Fruit fly (Drosophila melanogaster) whole organism, embryonic: ENCODE results near the gene CG43075.
A peak's percentile ranks its signal among the peaks of the same experiment; 100 is the strongest.

ENCODE experiments used
- ATbp ChIP-seq: fragments of 200-800 bp; sonication (Bioruptor generic); optimal IDR thresholded peaks from 2 replicates; lab custom pipeline; 2017; ENCODE audit warnings: missing biosample characterization, mild to moderate bottlenecking, missing genetic modification characterization, missing genetic modification reagents
- CG10321 ChIP-seq: fragments of 200-800 bp; sonication (Bioruptor generic); IDR thresholded peaks from 2 replicates; pipeline ENCODE4 v1.3.6; 2022; ENCODE audit warnings: missing biosample characterization, missing genetic modification characterization
- CG10959 ChIP-seq: fragments of 200-800 bp; sonication (Bioruptor generic); IDR thresholded peaks from 2 replicates; pipeline ENCODE4 v1.3.6; 2022; ENCODE audit warnings: missing biosample characterization, missing genetic modification characterization
- CG12071 ChIP-seq: fragments of 200-800 bp; sonication (Bioruptor generic); optimal IDR thresholded peaks from 3 replicates; lab custom pipeline; 2018; ENCODE audit warnings: missing biosample characterization, mild to moderate bottlenecking, missing genetic modification characterization
- CG12155 ChIP-seq: fragments of 200-800 bp; sonication (Bioruptor generic); optimal IDR thresholded peaks from 3 replicates; lab custom pipeline; 2016; ENCODE audit warnings: missing biosample characterization, missing genetic modification characterization
- CG12236 ChIP-seq: fragments of 200-800 bp; sonication (Bioruptor generic); optimal IDR thresholded peaks from 2 replicates; lab custom pipeline; 2016; ENCODE audit warnings: missing biosample characterization, missing genetic modification characterization
- CG13894 ChIP-seq: fragments of 200-800 bp; sonication (Bioruptor generic); optimal IDR thresholded peaks from 3 replicates; lab custom pipeline; 2018; ENCODE audit warnings: missing biosample characterization, mild to moderate bottlenecking, missing genetic modification characterization, moderate library complexity
- CG14710 ChIP-seq: fragments of 200-800 bp; sonication (Bioruptor generic); optimal IDR thresholded peaks from 3 replicates; lab custom pipeline; 2019; ENCODE audit warnings: missing biosample characterization, mild to moderate bottlenecking, missing genetic modification characterization, moderate library complexity
- CG16813 ChIP-seq: fragments of 200-800 bp; sonication (Bioruptor generic); IDR thresholded peaks from 3 replicates; pipeline ENCODE4 v1.3.6; 2022; ENCODE audit warnings: missing biosample characterization, missing genetic modification characterization; ENCODE audit not compliant: partially characterized antibody
- CG16815 ChIP-seq: fragments of 200-800 bp; sonication (Bioruptor generic); optimal IDR thresholded peaks from 3 replicates; lab custom pipeline; 2017; ENCODE audit warnings: missing biosample characterization, mild to moderate bottlenecking, missing genetic modification characterization
- CG18599 ChIP-seq: fragments of 200-800 bp; sonication (Bioruptor generic); optimal IDR thresholded peaks from 3 replicates; lab custom pipeline; 2017; ENCODE audit warnings: missing biosample characterization, missing genetic modification characterization, mild to moderate bottlenecking, moderate library complexity, missing genetic modification reagents
- CG2875 ChIP-seq: fragments of 200-800 bp; sonication (Bioruptor generic); optimal IDR thresholded peaks from 2 replicates; lab custom pipeline; 2017; ENCODE audit warnings: missing biosample characterization, mild to moderate bottlenecking, missing genetic modification characterization, missing genetic modification reagents
- CG30020 ChIP-seq: fragments of 200-800 bp; optimal IDR thresholded peaks from 2 replicates; lab custom pipeline; 2019; ENCODE audit warnings: missing biosample characterization, mild to moderate bottlenecking, missing genetic modification characterization, moderate library complexity
- CG30431 ChIP-seq: fragments of 200-800 bp; sonication (Bioruptor generic); optimal IDR thresholded peaks from 2 replicates; lab custom pipeline; 2017; ENCODE audit warnings: missing biosample characterization, missing genetic modification characterization
- CG4282 ChIP-seq: fragments of 200-800 bp; sonication (Bioruptor generic); optimal IDR thresholded peaks from 2 replicates; lab custom pipeline; 2016; ENCODE audit warnings: missing biosample characterization, missing genetic modification characterization
- CG4328 ChIP-seq: fragments of 200-800 bp; sonication (Bioruptor generic); optimal IDR thresholded peaks from 3 replicates; lab custom pipeline; 2017; ENCODE audit warnings: missing biosample characterization, missing genetic modification reagents, missing genetic modification characterization
- CG9437 ChIP-seq: fragments of 200-800 bp; sonication (Bioruptor generic); optimal IDR thresholded peaks from 2 replicates; lab custom pipeline; 2018; ENCODE audit warnings: missing biosample characterization, mild to moderate bottlenecking, missing genetic modification characterization
- CHES-1-like ChIP-seq: fragments of 200-800 bp; sonication (Bioruptor generic); optimal IDR thresholded peaks from 2 replicates; lab custom pipeline; 2016; ENCODE audit warnings: missing biosample characterization, missing genetic modification characterization
- Chrac-16 ChIP-seq: fragments of 200-800 bp; sonication (Bioruptor generic); optimal IDR thresholded peaks from 3 replicates; lab custom pipeline; 2016; ENCODE audit warnings: missing biosample characterization, missing genetic modification characterization
- CkIIα-i1 ChIP-seq: fragments of 200-800 bp; sonication (Bioruptor generic); IDR thresholded peaks from 2 replicates; pipeline ENCODE4 v1.3.6; 2022; ENCODE audit warnings: missing biosample characterization, missing genetic modification characterization
- CoRest ChIP-seq: fragments of 200-800 bp; sonication (Bioruptor generic); optimal IDR thresholded peaks from 3 replicates; lab custom pipeline; 2018; ENCODE audit warnings: missing biosample characterization, mild to moderate bottlenecking, missing genetic modification characterization, moderate library complexity
- Doc3 ChIP-seq: fragments of 200-800 bp; sonication (Bioruptor generic); IDR thresholded peaks from 3 replicates; pipeline ENCODE4 v1.3.6; 2022; ENCODE audit warnings: missing biosample characterization, missing genetic modification characterization; ENCODE audit not compliant: partially characterized antibody
- Fer1 ChIP-seq: fragments of 200-800 bp; sonication (Bioruptor generic); optimal IDR thresholded peaks from 2 replicates; lab custom pipeline; 2017; ENCODE audit warnings: missing biosample characterization, mild to moderate bottlenecking, missing genetic modification characterization
- GATAe ChIP-seq: fragments of 200-800 bp; sonication (Bioruptor generic); conservative IDR thresholded peaks from 2 replicates; pipeline ENCODE4 v1.3.6; 2022; ENCODE audit warnings: missing biosample characterization, missing genetic modification characterization
- HLH4C ChIP-seq: fragments of 200-800 bp; sonication (Bioruptor generic); IDR thresholded peaks from 3 replicates; pipeline ENCODE4 v1.3.6; 2022; ENCODE audit warnings: missing biosample characterization, missing genetic modification characterization; ENCODE audit not compliant: partially characterized antibody
- Hr78 ChIP-seq, 2 experiments: fragments of 200-800 bp in 1 of 2; fragments of >200 bp in 1 of 2; sonication (Bioruptor generic) in 1 of 2; optimal IDR thresholded peaks; 2 replicates each; lab custom pipeline; 2017 to 2019; ENCODE audit warnings: missing biosample characterization in 2 of 2, missing genetic modification characterization in 2 of 2, mild to moderate bottlenecking in 1 of 2, moderate library complexity in 1 of 2
- Lim3 ChIP-seq: fragments of 200-800 bp; sonication (Bioruptor generic); IDR thresholded peaks from 2 replicates; pipeline ENCODE4 v1.3.6; 2022; ENCODE audit warnings: missing biosample characterization, missing genetic modification characterization
- Med ChIP-seq: fragments of 200-800 bp; sonication (Bioruptor generic); peaks from one replicate; lab custom pipeline; 2016; ENCODE audit warnings: missing biosample characterization, missing genetic modification characterization, mild to moderate bottlenecking, inconsistent platforms, moderate library complexity
- ash1 ChIP-seq: fragments of 200-800 bp; sonication (Bioruptor generic); optimal IDR thresholded peaks from 2 replicates; lab custom pipeline; 2018; ENCODE audit warnings: missing biosample characterization, mild to moderate bottlenecking, missing genetic modification characterization
- btn ChIP-seq: fragments of 200-800 bp; sonication (Bioruptor generic); optimal IDR thresholded peaks from 2 replicates; lab custom pipeline; 2016; ENCODE audit warnings: missing biosample characterization, missing genetic modification characterization
- ci ChIP-seq: fragments of 200-800 bp; sonication (Bioruptor generic); IDR thresholded peaks from 3 replicates; pipeline ENCODE4 v1.3.6; 2022; ENCODE audit warnings: missing biosample characterization, missing genetic modification characterization
- dati ChIP-seq: fragments of 200-800 bp; sonication (Bioruptor generic); IDR thresholded peaks from 2 replicates; pipeline ENCODE4 v1.3.6; 2022; ENCODE audit warnings: missing biosample characterization, missing genetic modification characterization
- en ChIP-seq: fragments of 200-800 bp; sonication (Bioruptor generic); optimal IDR thresholded peaks from 2 replicates; lab custom pipeline; 2016; ENCODE audit warnings: missing biosample characterization, missing genetic modification characterization
- eve ChIP-seq, 2 experiments: fragments of >200 bp; optimal IDR thresholded peaks; 2 replicates each; lab custom pipeline; 2017; ENCODE audit warnings: missing biosample characterization in 2 of 2, missing genetic modification characterization in 2 of 2
- ewg ChIP-seq: fragments of 200-800 bp; sonication (Bioruptor generic); optimal IDR thresholded peaks from 3 replicates; lab custom pipeline; 2017; ENCODE audit warnings: mild to moderate bottlenecking, missing biosample characterization, missing genetic modification reagents, missing genetic modification characterization
- fd102C ChIP-seq: fragments of 200-800 bp; sonication (Bioruptor generic); optimal IDR thresholded peaks from 2 replicates; lab custom pipeline; 2018; ENCODE audit warnings: missing biosample characterization, mild to moderate bottlenecking, missing genetic modification characterization, moderate library complexity
- ham ChIP-seq: fragments of 200-800 bp; sonication (Bioruptor generic); IDR thresholded peaks from 2 replicates; pipeline ENCODE4 v1.3.6; 2022; ENCODE audit warnings: missing biosample characterization, missing genetic modification characterization
- ken ChIP-seq: fragments of 200-800 bp; sonication (Bioruptor generic); IDR thresholded peaks from 3 replicates; pipeline ENCODE4 v1.3.6; 2022; ENCODE audit warnings: missing biosample characterization, missing genetic modification characterization
- nom ChIP-seq: fragments of 200-800 bp; sonication (Bioruptor generic); optimal IDR thresholded peaks from 2 replicates; lab custom pipeline; 2017; ENCODE audit warnings: missing biosample characterization, missing genetic modification characterization, mild to moderate bottlenecking, moderate library complexity, missing genetic modification reagents
- pan ChIP-seq, 4 experiments: fragments of >200 bp in 3 of 4; fragments of 200-800 bp in 1 of 4; sonication (Bioruptor generic) in 1 of 4; optimal IDR thresholded peaks in 3 of 4; IDR thresholded peaks in 1 of 4; 2 replicates each; pipeline versions ENCODE4 v1.3.6 to Lab custom; 2017 to 2022; ENCODE audit warnings: missing biosample characterization in 2 of 4, missing genetic modification characterization in 2 of 4, mixed read lengths in 1 of 4
- prd ChIP-seq, 3 experiments: fragments of >200 bp in 2 of 3; fragments of 200-800 bp in 1 of 3; sonication (Bioruptor generic) in 1 of 3; optimal IDR thresholded peaks in 2 of 3; IDR thresholded peaks in 1 of 3; 2 replicates in 2 of 3; 3 replicates in 1 of 3; pipeline versions ENCODE4 v1.3.6 to Lab custom; 2017 to 2022; ENCODE audit warnings: missing biosample characterization in 1 of 3, missing genetic modification characterization in 1 of 3
- run ChIP-seq: fragments of 200-800 bp; sonication (Bioruptor generic); optimal IDR thresholded peaks from 3 replicates; lab custom pipeline; 2018; ENCODE audit warnings: missing biosample characterization, mild to moderate bottlenecking, missing genetic modification characterization
- scrt ChIP-seq: fragments of 200-800 bp; sonication (Bioruptor generic); optimal IDR thresholded peaks from 2 replicates; lab custom pipeline; 2018; ENCODE audit warnings: missing biosample characterization, mild to moderate bottlenecking, missing genetic modification characterization, moderate library complexity
- slou ChIP-seq: fragments of 200-800 bp; sonication (Bioruptor generic); optimal IDR thresholded peaks from 3 replicates; lab custom pipeline; 2016; ENCODE audit warnings: missing biosample characterization, missing genetic modification characterization
- slp2 ChIP-seq: fragments of 200-800 bp; sonication (Bioruptor generic); optimal IDR thresholded peaks from 2 replicates; lab custom pipeline; 2016; ENCODE audit warnings: missing biosample characterization, missing genetic modification characterization
- sqz ChIP-seq: fragments of 200-800 bp; sonication (Bioruptor generic); optimal IDR thresholded peaks from 3 replicates; lab custom pipeline; 2018; ENCODE audit warnings: missing biosample characterization, mild to moderate bottlenecking, missing genetic modification characterization
- toy ChIP-seq: fragments of 200-800 bp; sonication (Bioruptor generic); IDR thresholded peaks from 2 replicates; pipeline ENCODE4 v1.3.6; 2022; ENCODE audit warnings: missing biosample characterization, missing genetic modification characterization
- trh ChIP-seq: fragments of 200-800 bp; sonication (Bioruptor generic); optimal IDR thresholded peaks from 2 replicates; lab custom pipeline; 2016; ENCODE audit warnings: missing biosample characterization, missing genetic modification characterization
- zen2 ChIP-seq: fragments of 200-800 bp; sonication (Bioruptor generic); IDR thresholded peaks from 3 replicates; pipeline ENCODE4 v1.3.6; 2022; ENCODE audit warnings: missing biosample characterization, missing genetic modification characterization; ENCODE audit not compliant: partially characterized antibody

The CG43075 gene

dm6 chrX:15216048-15216447 lies 4.9 kb downstream of the CG43075 start (continued):
- TF ChIP-seq sqz (GFP tag; lab: Kevin White, UChicago), result peak; percentile 40
- TF ChIP-seq CG10959 (GFP tag; lab: Robert Waterston, UW), result no peak
- peak; percentile 48 for TF ChIP-seq CG4328 (GFP tag; lab: Kevin White, UChicago)
- no peak for TF ChIP-seq CG4282 (GFP tag; lab: Kevin White, UChicago)
- no peak for TF ChIP-seq Doc3
- TF ChIP-seq CG30431 (GFP tag; lab: Kevin White, UChicago), result peak; percentile 34
- no peak for TF ChIP-seq btn
- 0 out of 2 replicates have a peak, but pooled peaks have one; percentile 17 for TF ChIP-seq GATAe (GFP tag; lab: Robert Waterston, UW)
- no peak for TF ChIP-seq CHES-1-like (GFP tag; lab: Kevin White, UChicago)
- peak; percentile 60 for TF ChIP-seq slou (GFP tag; lab: Kevin White, UChicago)
- no peak for TF ChIP-seq CG16815 (GFP tag; lab: Kevin White, UChicago)
- no peak for TF ChIP-seq ham (GFP tag; lab: Robert Waterston, UW)
- TF ChIP-seq CG14710 (tag; lab: Kevin White, UChicago), result peak; percentile 21
- no peak for TF ChIP-seq ash1 (GFP tag; lab: Kevin White, UChicago)
- peak; percentile 18 for TF ChIP-seq CG13894 (tag; lab: Kevin White, UChicago)
- TF ChIP-seq eve (GFP tag; optimal IDR thresholded peaks at IDR 0.05; lab: Kevin White, UChicago), result peak in 1 of 2 experiments; percentile 52
- no peak for TF ChIP-seq dati (GFP tag; lab: Robert Waterston, UW)
- peak; percentile 29 for TF ChIP-seq CG9437
- no peak for TF ChIP-seq prd (optimal IDR thresholded peaks at IDR 0.05; lab: Kevin White, UChicago)
- peak; percentile 81 for TF ChIP-seq prd (GFP tag; IDR thresholded peaks at IDR 0.05; lab: Robert Waterston, UW)
- TF ChIP-seq scrt, result peak; percentile 66
- TF ChIP-seq Lim3 (GFP tag; lab: Robert Waterston, UW), result 0 out of 2 replicates have a peak, but pooled peaks have one; percentile 16
- TF ChIP-seq ATbp, result peak; percentile 60
- no peak for TF ChIP-seq CG30020
- no peak for TF ChIP-seq slp2 (GFP tag; lab: Kevin White, UChicago)
- TF ChIP-seq run (tag; lab: Kevin White, UChicago), result no peak
- TF ChIP-seq Fer1 (GFP tag; lab: Kevin White, UChicago), result peak; percentile 83
- TF ChIP-seq pan (optimal IDR thresholded peaks at IDR 0.05; lab: Kevin White, UChicago), result no peak
- TF ChIP-seq pan (GFP tag; optimal IDR thresholded peaks at IDR 0.05 in 1 of 2, IDR thresholded peaks at IDR 0.05 in 1 of 2), result peak in 1 of 2 experiments; percentile 78
- TF ChIP-seq nom (GFP tag; lab: Kevin White, UChicago), result no peak
- peak; percentile 77; the same call in 2 of the 3 replicates for TF ChIP-seq ci (GFP tag; lab: Robert Waterston, UW)
- no peak for TF ChIP-seq CG16813 (GFP tag; lab: Robert Waterston, UW)
- TF ChIP-seq toy (GFP tag; lab: Robert Waterston, UW), result no peak
- TF ChIP-seq CG18599 (GFP tag; lab: Kevin White, UChicago), result peak; percentile 89
- no peak for TF ChIP-seq zen2 (GFP tag; lab: Robert Waterston, UW)
- TF ChIP-seq CoRest, result peak; percentile 77
- TF ChIP-seq ewg (GFP tag; lab: Kevin White, UChicago), result peak; percentile 38
- peak; percentile 19; the same call in 1 of the 2 replicates for TF ChIP-seq CG10321
- TF ChIP-seq trh (GFP tag; lab: Kevin White, UChicago), result no peak
- TF ChIP-seq CkIIα-i1 (GFP tag; lab: Robert Waterston, UW), result no peak
- TF ChIP-seq CG12071, result peak; percentile 39
- peak; percentile 29 for TF ChIP-seq CG2875 (GFP tag; lab: Kevin White, UChicago)
- peak; percentile 49 for TF ChIP-seq CG12155 (GFP tag; lab: Kevin White, UChicago)
- TF ChIP-seq en (GFP tag; lab: Kevin White, UChicago), result no peak
- no peak for TF ChIP-seq fd102C (GFP tag; lab: Kevin White, UChicago)
- peak; percentile 91 for TF ChIP-seq Med
- no peak for TF ChIP-seq CG12236
- TF ChIP-seq Hr78 (GFP tag; optimal IDR thresholded peaks at IDR 0.05; lab: Kevin White, UChicago), result no peak
- TF ChIP-seq Chrac-16 (GFP tag; lab: Kevin White, UChicago), result peak; percentile 19
- TF ChIP-seq ken, result peak; percentile 61; the same call in 1 of the 3 replicates
- TF ChIP-seq HLH4C (GFP tag; lab: Robert Waterston, UW), result no peak
